Worm (Caenorhabditis elegans) whole organism, midembryonic: ENCODE data around the gene str-181.

Experiments used
- flt-1 ChIP-seq: fragments of 200-800 bp; sonication (Bioruptor generic); IDR thresholded peaks from 2 replicates; pipeline ENCODE4 v1.3.6; 2022; ENCODE audit warnings: missing genetic modification characterization, missing compliant biosample characterization
- ref-1 ChIP-seq: fragments of 200-800 bp; sonication (Bioruptor generic); conservative IDR thresholded peaks from 2 replicates; pipeline ENCODE4 v1.3.6; 2022; ENCODE audit warnings: missing genetic modification reagents, missing genetic modification characterization, missing compliant biosample characterization

ce11 chrV:12719713-12720112, 1.2 kb upstream of the str-181 start, which contains the start of gene R11D1.7:
- no peak for TF ChIP-seq ref-1 (GFP tag; lab: Robert Waterston, UW)
- TF ChIP-seq flt-1 (GFP tag; lab: Robert Waterston, UW), result no peak
